Fruit fly (Drosophila melanogaster): ENCODE results near the gene omd.
A peak's percentile ranks its signal among the peaks of the same experiment; 100 is the strongest.

Gene omd

dm6 chr3R:13686371-13687211 is at the start of gene omd (continued):
- TF ChIP-seq CG9609 (GFP tag; optimal IDR thresholded peaks at IDR 0.05) = peak; percentile 17
- TF ChIP-seq CG15011 (GFP tag; optimal IDR thresholded peaks at IDR 0.05) = peak; percentile 70
- TF ChIP-seq cato (GFP tag; optimal IDR thresholded peaks at IDR 0.05; ENCODE audit: borderline replicate concordance) = peak; percentile 33
- peak; percentile 61 for TF ChIP-seq CG12236 (GFP tag; optimal IDR thresholded peaks at IDR 0.05)
- peak; percentile 43; the same call in 1 of the 2 replicates for TF ChIP-seq dati (GFP tag; IDR thresholded peaks at IDR 0.05)
- no peak for TF ChIP-seq wor (GFP tag; IDR thresholded peaks at IDR 0.05)
- TF ChIP-seq cad (GFP tag; optimal IDR thresholded peaks at IDR 0.05) = no peak
- no peak for TF ChIP-seq NC2α (GFP tag; optimal IDR thresholded peaks at IDR 0.05)
- TF ChIP-seq CG13287 (GFP tag; IDR thresholded peaks at IDR 0.05; ENCODE audit: partially characterized antibody) = 0 out of 2 replicates have a peak, but pooled peaks have one; percentile 23
- no peak for TF ChIP-seq CG2129 (GFP tag; IDR thresholded peaks at IDR 0.05; ENCODE audit: partially characterized antibody)
- no peak for TF ChIP-seq lbe (GFP tag; optimal IDR thresholded peaks at IDR 0.05)
- TF ChIP-seq bowl (GFP tag; IDR thresholded peaks at IDR 0.05) = no peak
- peak; percentile 72 for TF ChIP-seq row (GFP tag; IDR thresholded peaks at IDR 0.05)
- peak; percentile 81 for TF ChIP-seq grn (GFP tag; optimal IDR thresholded peaks at IDR 0.05)
- TF ChIP-seq Bteb2 (GFP tag; optimal IDR thresholded peaks at IDR 0.05) = peak; percentile 42
- no peak for TF ChIP-seq CG15514 (GFP tag; optimal IDR thresholded peaks at IDR 0.05)
- TF ChIP-seq schlank (tag; optimal IDR thresholded peaks at IDR 0.05) = peak; percentile 58
- TF ChIP-seq gsb-n (tag; optimal IDR thresholded peaks at IDR 0.05) = no peak
- peak; percentile 18 for TF ChIP-seq peb (GFP tag; IDR thresholded peaks at IDR 0.05)
- no peak for TF ChIP-seq CG31388 (GFP tag; optimal IDR thresholded peaks at IDR 0.05)
- peak; percentile 95 for TF ChIP-seq BtbVII (GFP tag; optimal IDR thresholded peaks at IDR 0.05)
- no peak for TF ChIP-seq CG7271 (tag; optimal IDR thresholded peaks at IDR 0.05)
- peak; percentile 45 for TF ChIP-seq Mes4 (GFP tag; optimal IDR thresholded peaks at IDR 0.05)
- TF ChIP-seq nom (GFP tag; optimal IDR thresholded peaks at IDR 0.05) = no peak
- TF ChIP-seq CG9797 (GFP tag; optimal IDR thresholded peaks at IDR 0.05) = no peak
- no peak for TF ChIP-seq danr (GFP tag; IDR thresholded peaks at IDR 0.05)
- peak; percentile 60; the same call in 2 of the 3 replicates for TF ChIP-seq dysf (GFP tag; IDR thresholded peaks at IDR 0.05)
- no peak for TF ChIP-seq CG7963 (GFP tag; IDR thresholded peaks at IDR 0.05; ENCODE audit: partially characterized antibody)
- TF ChIP-seq CG1602 (GFP tag; optimal IDR thresholded peaks at IDR 0.05) = peak; percentile 19
- peak; percentile 45; the same call in 1 of the 2 replicates for TF ChIP-seq CG17612 (GFP tag; IDR thresholded peaks at IDR 0.05)
- TF ChIP-seq Blimp-1 (GFP tag; optimal IDR thresholded peaks at IDR 0.05) = no peak
- TF ChIP-seq CG17359 (tag; optimal IDR thresholded peaks at IDR 0.05) = peak; percentile 64
- peak; percentile 83 for TF ChIP-seq Hmr (GFP tag; optimal IDR thresholded peaks at IDR 0.05)
- TF ChIP-seq unpg (GFP tag; optimal IDR thresholded peaks at IDR 0.05) = no peak
- no peak for TF ChIP-seq oc (tag; optimal IDR thresholded peaks at IDR 0.05)
- peak; percentile 54; the same call in 1 of the 2 replicates for TF ChIP-seq CG6689 (GFP tag; IDR thresholded peaks at IDR 0.05)
- no peak for TF ChIP-seq CG14860 (GFP tag; IDR thresholded peaks at IDR 0.05; ENCODE audit: partially characterized antibody)
- TF ChIP-seq CG10431 (GFP tag; optimal IDR thresholded peaks at IDR 0.05) = peak; percentile 82
- peak; percentile 61; the same call in 1 of the 2 replicates for TF ChIP-seq Awh (GFP tag; IDR thresholded peaks at IDR 0.05)
- TF ChIP-seq ind (GFP tag; optimal IDR thresholded peaks at IDR 0.05) = no peak
- TF ChIP-seq pros (GFP tag; optimal IDR thresholded peaks at IDR 0.05) = no peak
- peak; percentile 36 for TF ChIP-seq CG17829 (tag; optimal IDR thresholded peaks at IDR 0.05)
- TF ChIP-seq Hr39 (optimal IDR thresholded peaks at IDR 0.05) = no peak
- TF ChIP-seq Hand (GFP tag; optimal IDR thresholded peaks at IDR 0.05) = peak; percentile 41
- no peak for TF ChIP-seq CG7839 (tag; optimal IDR thresholded peaks at IDR 0.05)
- peak; percentile 6 for TF ChIP-seq tin (GFP tag; optimal IDR thresholded peaks at IDR 0.05)
- no peak for TF ChIP-seq h (optimal IDR thresholded peaks at IDR 0.05)
- TF ChIP-seq CG30431 (GFP tag; optimal IDR thresholded peaks at IDR 0.05) = peak; percentile 48
- peak; percentile 56 for TF ChIP-seq YL-1 (GFP tag; optimal IDR thresholded peaks at IDR 0.05)
